Worm (Caenorhabditis elegans) whole organism, young adult: Measurements from ENCODE around the gene C47E12.10.

Experiments used
- F49E8.2 ChIP-seq: sonication (generic microtip); optimal IDR thresholded peaks from 3 replicates; lab custom pipeline; 2017; ENCODE audit warnings: missing genetic modification characterization, mild to moderate bottlenecking, missing compliant biosample characterization, antibody characterized with exemption, moderate library complexity; ENCODE audit not compliant: insufficient read depth
- K12H6.12 ChIP-seq: fragments of 200-800 bp; sonication (Bioruptor generic); optimal IDR thresholded peaks from 2 replicates; lab custom pipeline; 2018; ENCODE audit warnings: mild to moderate bottlenecking, missing genetic modification characterization, missing compliant biosample characterization
- Y53G8AR.9 ChIP-seq: fragments of 200-800 bp; sonication (Bioruptor generic); conservative IDR thresholded peaks from 2 replicates; pipeline ENCODE4 v1.3.6; 2022; ENCODE audit warnings: missing genetic modification reagents, missing genetic modification characterization, missing compliant biosample characterization
- cebp-1 ChIP-seq, 2 experiments: fragments of 200-800 bp in 1 of 2; sonication (Bioruptor generic) in 1 of 2; sonication (generic microtip) in 1 of 2; IDR thresholded peaks in 1 of 2; optimal IDR thresholded peaks in 1 of 2; 2 replicates each; pipeline versions ENCODE4 v1.3.6 to Lab custom; 2017 to 2022; ENCODE audit warnings: missing compliant biosample characterization in 2 of 2, missing genetic modification characterization in 2 of 2, mild to moderate bottlenecking in 1 of 2, missing genetic modification reagents in 1 of 2, moderate library complexity in 1 of 2
- dpl-1 ChIP-seq: fragments of 150-350 bp; optimal IDR thresholded peaks from 2 replicates; lab custom pipeline; 2014; ENCODE audit warnings: missing biosample characterization, missing genetic modification reagents, missing genetic modification characterization
- egrh-3 ChIP-seq: fragments of 200-800 bp; sonication (Bioruptor generic); IDR thresholded peaks from 2 replicates; pipeline ENCODE4 v1.3.6; 2022; ENCODE audit warnings: missing genetic modification reagents, missing genetic modification characterization, missing compliant biosample characterization
- ets-4 ChIP-seq: fragments of 200-800 bp; sonication (Bioruptor generic); optimal IDR thresholded peaks from 2 replicates; lab custom pipeline; 2018; ENCODE audit warnings: mild to moderate bottlenecking, missing genetic modification characterization, missing compliant biosample characterization
- him-1 ChIP-seq: sonication (generic microtip); optimal IDR thresholded peaks from 2 replicates; lab custom pipeline; 2016; ENCODE audit warnings: missing genotype, missing genetic modification reagents, missing genetic modification characterization, missing compliant biosample characterization
- pbrm-1 ChIP-seq: fragments of 200-800 bp; sonication (Bioruptor generic); IDR thresholded peaks from 2 replicates; pipeline ENCODE4 v1.3.6; 2022; ENCODE audit warnings: missing genetic modification reagents, missing genetic modification characterization, missing compliant biosample characterization
- repo-1 ChIP-seq: sonication (generic microtip); optimal IDR thresholded peaks from 2 replicates; lab custom pipeline; 2017; ENCODE audit warnings: mild to moderate bottlenecking, missing genetic modification characterization, missing compliant biosample characterization

ce11 chrIV:9948035-9948434 is 24.6 kb upstream of the C47E12.10 start:
- TF ChIP-seq him-1 (tag; lab: Kevin White, UChicago) (no peak), cebp-1 (GFP tag; IDR thresholded peaks at IDR 0.05; lab: Robert Waterston, UW) (no peak), cebp-1 (tag; optimal IDR thresholded peaks at IDR 0.05; lab: Kevin White, UChicago) (no peak), dpl-1 (GFP tag; lab: Kevin White, UChicago) (no peak), K12H6.12 (tag; lab: Kevin White, UChicago) (no peak), pbrm-1 (GFP tag; lab: Robert Waterston, UW) (no peak), ets-4 (GFP tag; lab: Kevin White, UChicago) (no peak), Y53G8AR.9 (GFP tag; lab: Robert Waterston, UW) (no peak), egrh-3 (GFP tag; lab: Robert Waterston, UW) (no peak), repo-1 (tag; lab: Kevin White, UChicago) (no peak), F49E8.2 (tag; lab: Kevin White, UChicago) (no peak)
